Worm (Caenorhabditis elegans): ENCODE results near the gene wsp-1.

DNA sequence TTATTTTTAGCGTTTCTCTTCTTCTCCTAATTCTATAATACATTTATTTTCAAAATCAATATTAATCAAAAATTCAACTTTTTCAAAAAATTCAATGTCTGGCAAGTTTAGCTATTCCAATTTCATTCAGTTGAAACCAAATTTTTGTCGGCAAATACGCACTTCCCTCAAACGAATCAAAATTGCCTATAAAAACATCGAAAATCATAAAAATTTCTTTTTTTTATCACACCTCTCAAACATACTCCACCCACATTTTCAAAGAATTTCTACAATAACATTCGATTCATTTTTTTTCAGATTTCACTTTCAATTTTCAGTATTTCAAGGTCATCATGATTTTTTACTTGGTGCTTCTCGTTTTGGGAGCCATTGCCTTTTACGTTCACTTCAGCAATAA is 39.7 kb downstream of the wsp-1 start, which contains the start of gene faah-1:
- TF ChIP-seq cebp-1 (GFP tag; IDR thresholded peaks at IDR 0.05): no peak
- no peak for TF ChIP-seq cebp-1 (tag; optimal IDR thresholded peaks at IDR 0.05)
- no peak for TF ChIP-seq lsl-1 (GFP tag; optimal IDR thresholded peaks at IDR 0.05)
- TF ChIP-seq nhr-120 (GFP tag; IDR thresholded peaks at IDR 0.05): no peak
- TF ChIP-seq B0035.1 (tag; optimal IDR thresholded peaks at IDR 0.05): no peak
- TF ChIP-seq D2030.7 (GFP tag; IDR thresholded peaks at IDR 0.05): no peak
- no peak for TF ChIP-seq attf-5 (GFP tag; optimal IDR thresholded peaks at IDR 0.05)
